Fruit fly (Drosophila melanogaster) whole organism, embryonic: ENCODE data around the gene CG17344.

Experiments used
- Asciz ChIP-seq: fragments of 200-800 bp; sonication (Bioruptor generic); optimal IDR thresholded peaks from 2 replicates; lab custom pipeline; 2017; ENCODE audit warnings: missing biosample characterization, mild to moderate bottlenecking, missing genetic modification characterization, missing genetic modification reagents
- B-H2 ChIP-seq: fragments of 200-800 bp; sonication (Bioruptor generic); optimal IDR thresholded peaks from 2 replicates; lab custom pipeline; 2018; ENCODE audit warnings: missing biosample characterization, mild to moderate bottlenecking, missing genetic modification characterization
- CG10209 ChIP-seq: fragments of 200-800 bp; sonication (Bioruptor generic); optimal IDR thresholded peaks from 3 replicates; lab custom pipeline; 2017; ENCODE audit warnings: missing biosample characterization, mild to moderate bottlenecking, missing genetic modification characterization, missing genetic modification reagents
- CG11560 ChIP-seq: fragments of 200-800 bp; sonication (Bioruptor generic); IDR thresholded peaks from 3 replicates; pipeline ENCODE4 v1.3.6; 2022; ENCODE audit warnings: missing biosample characterization, missing genetic modification characterization
- CG12942 ChIP-seq: fragments of 200-800 bp; sonication (Bioruptor generic); optimal IDR thresholded peaks from 3 replicates; lab custom pipeline; 2016; ENCODE audit warnings: missing biosample characterization, missing genetic modification characterization
- CG14667 ChIP-seq: fragments of 200-800 bp; sonication (Bioruptor generic); IDR thresholded peaks from 2 replicates; pipeline ENCODE4 v1.3.6; 2022; ENCODE audit warnings: missing biosample characterization, missing genetic modification characterization
- CG15011 ChIP-seq: fragments of 200-800 bp; sonication (Bioruptor generic); optimal IDR thresholded peaks from 3 replicates; lab custom pipeline; 2018; ENCODE audit warnings: missing biosample characterization, mild to moderate bottlenecking, missing genetic modification characterization
- CG15269 ChIP-seq: fragments of 200-800 bp; sonication (Bioruptor generic); optimal IDR thresholded peaks from 2 replicates; lab custom pipeline; 2018; ENCODE audit warnings: missing biosample characterization, mild to moderate bottlenecking, missing genetic modification characterization, moderate library complexity
- CG17912 ChIP-seq: fragments of 200-800 bp; sonication (Bioruptor generic); optimal IDR thresholded peaks from 2 replicates; lab custom pipeline; 2018; ENCODE audit warnings: missing biosample characterization, mild to moderate bottlenecking, missing genetic modification characterization
- CG1832 ChIP-seq: fragments of 200-800 bp; sonication (Bioruptor generic); optimal IDR thresholded peaks from 2 replicates; lab custom pipeline; 2017; ENCODE audit warnings: missing biosample characterization, mild to moderate bottlenecking, missing genetic modification characterization, inconsistent platforms
- CG2120 ChIP-seq: fragments of 200-800 bp; sonication (Bioruptor generic); optimal IDR thresholded peaks from 3 replicates; lab custom pipeline; 2016; ENCODE audit warnings: missing biosample characterization, missing genetic modification characterization
- CG2889 ChIP-seq: fragments of 200-800 bp; sonication (Bioruptor generic); IDR thresholded peaks from 3 replicates; pipeline ENCODE4 v1.3.6; 2022; ENCODE audit warnings: missing biosample characterization, missing genetic modification characterization
- CG31441 ChIP-seq: fragments of 200-800 bp; sonication (Bioruptor generic); IDR thresholded peaks from 2 replicates; pipeline ENCODE4 v1.3.6; 2022; ENCODE audit warnings: missing biosample characterization, missing genetic modification characterization
- CG32532 ChIP-seq: fragments of 200-800 bp; sonication (Bioruptor generic); IDR thresholded peaks from 2 replicates; pipeline ENCODE4 v1.3.6; 2022; ENCODE audit warnings: missing biosample characterization, missing genetic modification characterization
- CG3847 ChIP-seq: fragments of 200-800 bp; sonication (Bioruptor generic); IDR thresholded peaks from 2 replicates; pipeline ENCODE4 v1.3.6; 2022; ENCODE audit warnings: missing biosample characterization, missing genetic modification characterization
- CG7357 ChIP-seq: fragments of 200-800 bp; sonication (Bioruptor generic); IDR thresholded peaks from 3 replicates; pipeline ENCODE4 v1.3.6; 2022; ENCODE audit warnings: missing biosample characterization, missing genetic modification characterization
- CG7928 ChIP-seq: fragments of 200-800 bp; sonication (Bioruptor generic); optimal IDR thresholded peaks from 2 replicates; lab custom pipeline; 2017; ENCODE audit warnings: missing biosample characterization, mild to moderate bottlenecking, missing genetic modification characterization
- D19B ChIP-seq: fragments of 200-800 bp; sonication (Bioruptor generic); optimal IDR thresholded peaks from 2 replicates; lab custom pipeline; 2017; ENCODE audit warnings: missing biosample characterization, mild to moderate bottlenecking, missing genetic modification characterization
- E2f1 ChIP-seq: fragments of 200-800 bp; sonication (Bioruptor generic); IDR thresholded peaks from 2 replicates; pipeline ENCODE4 v1.3.6; 2022; ENCODE audit warnings: missing biosample characterization, missing genetic modification characterization
- Ets65A ChIP-seq: fragments of 200-800 bp; sonication (Bioruptor generic); peaks from one replicate; lab custom pipeline; 2016; ENCODE audit warnings: missing biosample characterization, missing genetic modification characterization
- Fer1 ChIP-seq: fragments of 200-800 bp; sonication (Bioruptor generic); optimal IDR thresholded peaks from 2 replicates; lab custom pipeline; 2017; ENCODE audit warnings: missing biosample characterization, mild to moderate bottlenecking, missing genetic modification characterization
- HLH3B ChIP-seq: fragments of 200-800 bp; sonication (Bioruptor generic); IDR thresholded peaks from 2 replicates; pipeline ENCODE4 v1.3.6; 2022; ENCODE audit warnings: missing biosample characterization, missing genetic modification characterization
- Hmr ChIP-seq: fragments of 200-800 bp; sonication (Bioruptor generic); optimal IDR thresholded peaks from 3 replicates; lab custom pipeline; 2017; ENCODE audit warnings: mild to moderate bottlenecking, missing biosample characterization, missing genetic modification reagents, missing genetic modification characterization
- Hr78 ChIP-seq, 2 experiments: fragments of 200-800 bp in 1 of 2; fragments of >200 bp in 1 of 2; sonication (Bioruptor generic) in 1 of 2; optimal IDR thresholded peaks; 2 replicates each; lab custom pipeline; 2017 to 2019; ENCODE audit warnings: missing biosample characterization in 2 of 2, missing genetic modification characterization in 2 of 2, mild to moderate bottlenecking in 1 of 2, moderate library complexity in 1 of 2
- Meics ChIP-seq: fragments of 200-800 bp; sonication (Bioruptor generic); optimal IDR thresholded peaks from 2 replicates; lab custom pipeline; 2017; ENCODE audit warnings: missing biosample characterization, mild to moderate bottlenecking, missing genetic modification characterization
- Rfx ChIP-seq: fragments of 200-800 bp; sonication (Bioruptor generic); IDR thresholded peaks from 2 replicates; pipeline ENCODE4 v1.3.6; 2022; ENCODE audit warnings: missing biosample characterization, missing genetic modification characterization
- Rx ChIP-seq: fragments of 200-800 bp; sonication (Bioruptor generic); IDR thresholded peaks from 2 replicates; pipeline ENCODE4 v1.3.6; 2022; ENCODE audit warnings: missing biosample characterization, missing genetic modification characterization
- Sox102F ChIP-seq: fragments of 200-800 bp; sonication (Bioruptor generic); optimal IDR thresholded peaks from 2 replicates; lab custom pipeline; 2018; ENCODE audit warnings: missing biosample characterization, mild to moderate bottlenecking, missing genetic modification characterization, moderate library complexity
- Xbp1 ChIP-seq: fragments of 200-800 bp; sonication (Bioruptor generic); optimal IDR thresholded peaks from 3 replicates; lab custom pipeline; 2016; ENCODE audit warnings: missing biosample characterization, mild to moderate bottlenecking, missing genetic modification characterization
- br ChIP-seq: fragments of >200 bp; optimal IDR thresholded peaks from 2 replicates; lab custom pipeline; 2017
- cad ChIP-seq: fragments of >200 bp; optimal IDR thresholded peaks from 2 replicates; lab custom pipeline; 2017; ENCODE audit warnings: missing biosample characterization, missing genetic modification characterization
- ci ChIP-seq: fragments of 200-800 bp; sonication (Bioruptor generic); IDR thresholded peaks from 3 replicates; pipeline ENCODE4 v1.3.6; 2022; ENCODE audit warnings: missing biosample characterization, missing genetic modification characterization
- crc ChIP-seq: fragments of 200-800 bp; sonication (Bioruptor generic); optimal IDR thresholded peaks from 2 replicates; lab custom pipeline; 2016; ENCODE audit warnings: missing biosample characterization, missing genetic modification characterization
- crol ChIP-seq: fragments of 200-800 bp; sonication (Bioruptor generic); IDR thresholded peaks from 2 replicates; pipeline ENCODE4 v1.3.6; 2022; ENCODE audit warnings: missing biosample characterization, missing genetic modification characterization
- disco-r ChIP-seq: fragments of 200-800 bp; sonication (Bioruptor generic); optimal IDR thresholded peaks from 2 replicates; lab custom pipeline; 2016; ENCODE audit warnings: missing biosample characterization, missing genetic modification characterization
- exex ChIP-seq: fragments of 200-800 bp; sonication (Bioruptor generic); optimal IDR thresholded peaks from 4 replicates; lab custom pipeline; 2018; ENCODE audit warnings: missing biosample characterization, mild to moderate bottlenecking, missing genetic modification characterization, moderate library complexity
- ham ChIP-seq: fragments of 200-800 bp; sonication (Bioruptor generic); IDR thresholded peaks from 2 replicates; pipeline ENCODE4 v1.3.6; 2022; ENCODE audit warnings: missing biosample characterization, missing genetic modification characterization
- inv ChIP-seq: fragments of 200-800 bp; sonication (Bioruptor generic); IDR thresholded peaks from 2 replicates; pipeline ENCODE4 v1.3.6; 2022; ENCODE audit warnings: missing biosample characterization, missing genetic modification characterization; ENCODE audit not compliant: partially characterized antibody
- kah ChIP-seq: fragments of 200-800 bp; sonication (Bioruptor generic); optimal IDR thresholded peaks from 2 replicates; lab custom pipeline; 2018; ENCODE audit warnings: missing biosample characterization, mild to moderate bottlenecking, missing genetic modification characterization
- knrl ChIP-seq: fragments of 200-800 bp; sonication (Bioruptor generic); IDR thresholded peaks from 3 replicates; pipeline ENCODE4 v1.3.6; 2022; ENCODE audit warnings: missing biosample characterization, missing genetic modification characterization; ENCODE audit not compliant: partially characterized antibody
- lab ChIP-seq: fragments of 200-800 bp; sonication (Bioruptor generic); optimal IDR thresholded peaks from 3 replicates; lab custom pipeline; 2017; ENCODE audit warnings: missing biosample characterization, missing genetic modification characterization, mild to moderate bottlenecking, moderate library complexity, missing genetic modification reagents
- lola ChIP-seq, 3 experiments: fragments of >200 bp in 2 of 3; fragments of 200-800 bp in 1 of 3; sonication (Bioruptor generic) in 1 of 3; optimal IDR thresholded peaks; 2 replicates each; lab custom pipeline; 2017 to 2019; ENCODE audit warnings: missing biosample characterization in 3 of 3, missing genetic modification characterization in 3 of 3, mild to moderate bottlenecking in 1 of 3, moderate library complexity in 1 of 3
- odd ChIP-seq: fragments of 200-800 bp; sonication (Bioruptor generic); optimal IDR thresholded peaks from 2 replicates; lab custom pipeline; 2017; ENCODE audit warnings: missing biosample characterization, mild to moderate bottlenecking, missing genetic modification characterization
- peb ChIP-seq: fragments of 200-800 bp; sonication (Bioruptor generic); IDR thresholded peaks from 2 replicates; pipeline ENCODE4 v1.3.6; 2022; ENCODE audit warnings: missing biosample characterization, missing genetic modification characterization
- prd ChIP-seq, 3 experiments: fragments of >200 bp in 2 of 3; fragments of 200-800 bp in 1 of 3; sonication (Bioruptor generic) in 1 of 3; optimal IDR thresholded peaks in 2 of 3; IDR thresholded peaks in 1 of 3; 2 replicates in 2 of 3; 3 replicates in 1 of 3; pipeline versions ENCODE4 v1.3.6 to Lab custom; 2017 to 2022; ENCODE audit warnings: missing biosample characterization in 1 of 3, missing genetic modification characterization in 1 of 3
- psq ChIP-seq: fragments of 200-800 bp; sonication (Bioruptor generic); optimal IDR thresholded peaks from 2 replicates; lab custom pipeline; 2017; ENCODE audit warnings: missing biosample characterization, missing genetic modification characterization
- repo ChIP-seq: fragments of 200-800 bp; sonication (Bioruptor generic); optimal IDR thresholded peaks from 2 replicates; lab custom pipeline; 2016; ENCODE audit warnings: missing biosample characterization, missing genetic modification characterization
- salm ChIP-seq: fragments of 200-800 bp; sonication (Bioruptor generic); optimal IDR thresholded peaks from 2 replicates; lab custom pipeline; 2018; ENCODE audit warnings: missing biosample characterization, mild to moderate bottlenecking, missing genetic modification characterization
- tin ChIP-seq: fragments of 200-800 bp; sonication (Bioruptor generic); optimal IDR thresholded peaks from 3 replicates; lab custom pipeline; 2016; ENCODE audit warnings: missing biosample characterization, missing genetic modification characterization
- tll ChIP-seq, 2 experiments: fragments of 200-800 bp in 1 of 2; fragments of >200 bp in 1 of 2; sonication (Bioruptor generic) in 1 of 2; optimal IDR thresholded peaks; 2 replicates each; lab custom pipeline; 2017 to 2019; ENCODE audit warnings: missing biosample characterization in 2 of 2, missing genetic modification characterization in 2 of 2, mild to moderate bottlenecking in 1 of 2, moderate library complexity in 1 of 2
- twi ChIP-seq: fragments of 200-800 bp; optimal IDR thresholded peaks from 2 replicates; lab custom pipeline; 2019; ENCODE audit warnings: missing biosample characterization, mild to moderate bottlenecking, missing genetic modification characterization, moderate library complexity

Gene CG17344

dm6 chr2L:19146047-19146446, 44.2 kb downstream of the CG17344 start (continued):
- TF ChIP-seq CG7928 (GFP tag; lab: Kevin White, UChicago) (no peak), psq (GFP tag; lab: Kevin White, UChicago) (no peak), cad (GFP tag; lab: Kevin White, UChicago) (no peak), Rfx (GFP tag; lab: Robert Waterston, UW) (0 out of 2 replicates have a peak, but pooled peaks have one; percentile 32), HLH3B (GFP tag; lab: Robert Waterston, UW) (no peak), Hr78 (GFP tag; optimal IDR thresholded peaks at IDR 0.05; lab: Kevin White, UChicago) (no peak), Ets65A (GFP tag; lab: Kevin White, UChicago) (no peak), CG32532 (no peak), disco-r (no peak), crc (GFP tag; lab: Kevin White, UChicago) (no peak), Sox102F (GFP tag; lab: Kevin White, UChicago) (no peak), lab (GFP tag; lab: Kevin White, UChicago) (no peak), CG3847 (GFP tag; lab: Robert Waterston, UW) (no peak), ham (GFP tag; lab: Robert Waterston, UW) (no peak), twi (peak; percentile 92), tin (GFP tag; lab: Kevin White, UChicago) (no peak), CG2120 (GFP tag; lab: Kevin White, UChicago) (no peak), ci (GFP tag; lab: Robert Waterston, UW) (0 out of 3 replicates have a peak, but pooled peaks have one; percentile 23), CG31441 (GFP tag; lab: Robert Waterston, UW) (no peak), inv (GFP tag; lab: Robert Waterston, UW) (no peak), CG15269 (no peak), Rx (GFP tag; lab: Robert Waterston, UW) (no peak), crol (GFP tag; lab: Robert Waterston, UW) (peak; percentile 50; the same call in 1 of the 2 replicates), Meics (GFP tag; lab: Kevin White, UChicago) (no peak), repo (no peak), prd (optimal IDR thresholded peaks at IDR 0.05; lab: Kevin White, UChicago) (no peak), prd (GFP tag; IDR thresholded peaks at IDR 0.05; lab: Robert Waterston, UW) (0 out of 3 replicates have a peak, but pooled peaks have one; percentile 12), kah (no peak), B-H2 (no peak), CG15011 (no peak), Fer1 (GFP tag; lab: Kevin White, UChicago) (no peak), CG12942 (GFP tag; lab: Kevin White, UChicago) (no peak), D19B (GFP tag; lab: Kevin White, UChicago) (peak; percentile 79), odd (GFP tag; lab: Kevin White, UChicago) (no peak), CG1832 (GFP tag; lab: Kevin White, UChicago) (peak; percentile 68), CG2889 (GFP tag; lab: Robert Waterston, UW) (no peak), lola (GFP tag; optimal IDR thresholded peaks at IDR 0.05; lab: Kevin White, UChicago) (no peak), Hmr (peak; percentile 8), CG17912 (GFP tag; lab: Kevin White, UChicago) (no peak), salm (tag; lab: Kevin White, UChicago) (no peak), tll (GFP tag; optimal IDR thresholded peaks at IDR 0.05; lab: Kevin White, UChicago) (no peak), E2f1 (GFP tag; lab: Robert Waterston, UW) (no peak), Asciz (GFP tag; lab: Kevin White, UChicago) (no peak), knrl (GFP tag; lab: Robert Waterston, UW) (no peak), CG7357 (no peak), exex (tag; lab: Kevin White, UChicago) (no peak), Xbp1 (no peak), peb (GFP tag; lab: Robert Waterston, UW) (no peak), br (lab: Kevin White, UChicago) (no peak), CG11560 (tag; lab: Robert Waterston, UW) (no peak), CG14667 (no peak), CG10209 (no peak)
